Fruit fly (Drosophila melanogaster) whole organism, embryonic: ENCODE measurements around the gene CG9948.
A peak's percentile ranks its signal among the peaks of the same experiment; 100 is the strongest.

Experiments used
- BtbVII ChIP-seq: fragments of 200-800 bp; sonication (Bioruptor generic); optimal IDR thresholded peaks from 3 replicates; lab custom pipeline; 2017; ENCODE audit warnings: missing biosample characterization, mild to moderate bottlenecking, missing genetic modification characterization
- CG12155 ChIP-seq: fragments of 200-800 bp; sonication (Bioruptor generic); optimal IDR thresholded peaks from 3 replicates; lab custom pipeline; 2016; ENCODE audit warnings: missing biosample characterization, missing genetic modification characterization
- CG12299 ChIP-seq: fragments of 200-800 bp; sonication (Bioruptor generic); optimal IDR thresholded peaks from 2 replicates; lab custom pipeline; 2018; ENCODE audit warnings: missing biosample characterization, mild to moderate bottlenecking, missing genetic modification characterization
- CG12659 ChIP-seq: fragments of 200-800 bp; sonication (Bioruptor generic); optimal IDR thresholded peaks from 3 replicates; lab custom pipeline; 2017; ENCODE audit warnings: mild to moderate bottlenecking, missing biosample characterization, missing genetic modification reagents, missing genetic modification characterization
- CG13123 ChIP-seq: fragments of 200-800 bp; sonication (Bioruptor generic); optimal IDR thresholded peaks from 2 replicates; lab custom pipeline; 2016; ENCODE audit warnings: missing biosample characterization, missing genetic modification characterization
- CG13424 ChIP-seq: fragments of 200-800 bp; sonication (Bioruptor generic); optimal IDR thresholded peaks from 2 replicates; lab custom pipeline; 2019; ENCODE audit warnings: missing biosample characterization, mild to moderate bottlenecking, missing genetic modification characterization, moderate library complexity
- CG14860 ChIP-seq: fragments of 200-800 bp; sonication (Bioruptor generic); IDR thresholded peaks from 3 replicates; pipeline ENCODE4 v1.3.6; 2022; ENCODE audit warnings: missing biosample characterization, missing genetic modification characterization; ENCODE audit not compliant: partially characterized antibody
- CG17328 ChIP-seq: fragments of 200-800 bp; sonication (Bioruptor generic); IDR thresholded peaks from 2 replicates; pipeline ENCODE4 v1.3.6; 2022; ENCODE audit warnings: missing biosample characterization, missing genetic modification characterization
- CG17568 ChIP-seq: fragments of 200-800 bp; sonication (Bioruptor generic); optimal IDR thresholded peaks from 2 replicates; lab custom pipeline; 2018; ENCODE audit warnings: missing biosample characterization, mild to moderate bottlenecking, missing genetic modification characterization, moderate library complexity
- CG2678 ChIP-seq: fragments of 200-800 bp; sonication (Bioruptor generic); optimal IDR thresholded peaks from 3 replicates; lab custom pipeline; 2019; ENCODE audit warnings: missing biosample characterization, mild to moderate bottlenecking, missing genetic modification characterization, moderate library complexity
- CG31388 ChIP-seq: fragments of 200-800 bp; sonication (Bioruptor generic); optimal IDR thresholded peaks from 2 replicates; lab custom pipeline; 2016; ENCODE audit warnings: missing biosample characterization, missing genetic modification characterization
- CG3838 ChIP-seq: fragments of 200-800 bp; sonication (Bioruptor generic); optimal IDR thresholded peaks from 3 replicates; lab custom pipeline; 2016; ENCODE audit warnings: missing biosample characterization, missing genetic modification characterization
- CG42726 ChIP-seq: fragments of 200-800 bp; sonication (Bioruptor generic); IDR thresholded peaks from 2 replicates; pipeline ENCODE4 v1.3.6; 2022; ENCODE audit warnings: missing biosample characterization, missing genetic modification characterization; ENCODE audit not compliant: partially characterized antibody
- CG6683 ChIP-seq: fragments of 200-800 bp; sonication (Bioruptor generic); optimal IDR thresholded peaks from 2 replicates; lab custom pipeline; 2017; ENCODE audit warnings: missing biosample characterization, mild to moderate bottlenecking, missing genetic modification characterization, missing genetic modification reagents
- CG7987 ChIP-seq: fragments of 200-800 bp; sonication (Bioruptor generic); optimal IDR thresholded peaks from 2 replicates; lab custom pipeline; 2018; ENCODE audit warnings: missing biosample characterization, mild to moderate bottlenecking, missing genetic modification characterization, moderate library complexity
- CG8765 ChIP-seq: fragments of 200-800 bp; sonication (Bioruptor generic); IDR thresholded peaks from 2 replicates; pipeline ENCODE4 v1.3.6; 2022; ENCODE audit warnings: missing biosample characterization, missing genetic modification characterization
- CG9932 ChIP-seq: fragments of 200-800 bp; sonication (Bioruptor generic); IDR thresholded peaks from 2 replicates; pipeline ENCODE4 v1.3.6; 2022; ENCODE audit warnings: missing biosample characterization, missing genetic modification characterization
- CHES-1-like ChIP-seq: fragments of 200-800 bp; sonication (Bioruptor generic); optimal IDR thresholded peaks from 2 replicates; lab custom pipeline; 2016; ENCODE audit warnings: missing biosample characterization, missing genetic modification characterization
- Chrac-16 ChIP-seq: fragments of 200-800 bp; sonication (Bioruptor generic); optimal IDR thresholded peaks from 3 replicates; lab custom pipeline; 2016; ENCODE audit warnings: missing biosample characterization, missing genetic modification characterization
- CoRest ChIP-seq: fragments of 200-800 bp; sonication (Bioruptor generic); optimal IDR thresholded peaks from 3 replicates; lab custom pipeline; 2018; ENCODE audit warnings: missing biosample characterization, mild to moderate bottlenecking, missing genetic modification characterization, moderate library complexity
- Doc2 ChIP-seq: fragments of 200-800 bp; sonication (Bioruptor generic); IDR thresholded peaks from 2 replicates; pipeline ENCODE4 v1.3.6; 2022; ENCODE audit warnings: missing biosample characterization, missing genetic modification characterization
- Doc3 ChIP-seq: fragments of 200-800 bp; sonication (Bioruptor generic); IDR thresholded peaks from 3 replicates; pipeline ENCODE4 v1.3.6; 2022; ENCODE audit warnings: missing biosample characterization, missing genetic modification characterization; ENCODE audit not compliant: partially characterized antibody
- Drgx ChIP-seq: fragments of 200-800 bp; sonication (Bioruptor generic); IDR thresholded peaks from 2 replicates; pipeline ENCODE4 v1.3.6; 2022; ENCODE audit warnings: missing biosample characterization, missing genetic modification characterization
- H2.0 ChIP-seq: fragments of 200-800 bp; sonication (Bioruptor generic); IDR thresholded peaks from 2 replicates; pipeline ENCODE4 v1.3.6; 2022; ENCODE audit warnings: missing biosample characterization, missing genetic modification characterization
- HHEX ChIP-seq: fragments of 200-800 bp; sonication (Bioruptor generic); optimal IDR thresholded peaks from 3 replicates; lab custom pipeline; 2017; ENCODE audit warnings: missing biosample characterization, mild to moderate bottlenecking, missing genetic modification characterization, missing genetic modification reagents
- HLH54F ChIP-seq: fragments of 200-800 bp; sonication (Bioruptor generic); optimal IDR thresholded peaks from 3 replicates; lab custom pipeline; 2016; ENCODE audit warnings: missing biosample characterization, missing genetic modification characterization
- Hand ChIP-seq: fragments of 200-800 bp; sonication (Bioruptor generic); optimal IDR thresholded peaks from 2 replicates; lab custom pipeline; 2017; ENCODE audit warnings: mild to moderate bottlenecking, missing biosample characterization, missing genetic modification reagents, missing genetic modification characterization
- Hey ChIP-seq: fragments of 200-800 bp; sonication (Bioruptor generic); optimal IDR thresholded peaks from 3 replicates; lab custom pipeline; 2018; ENCODE audit warnings: missing biosample characterization, mild to moderate bottlenecking, missing genetic modification characterization
- HmgZ ChIP-seq: fragments of 200-800 bp; sonication (Bioruptor generic); optimal IDR thresholded peaks from 2 replicates; lab custom pipeline; 2018; ENCODE audit warnings: missing biosample characterization, mild to moderate bottlenecking, missing genetic modification characterization
- Hr3 ChIP-seq: fragments of 200-800 bp; sonication (Bioruptor generic); optimal IDR thresholded peaks from 3 replicates; lab custom pipeline; 2016; ENCODE audit warnings: missing biosample characterization, missing genetic modification characterization
- Mrtf ChIP-seq: fragments of 200-800 bp; sonication (Bioruptor generic); IDR thresholded peaks from 3 replicates; pipeline ENCODE4 v1.3.6; 2022; ENCODE audit warnings: missing biosample characterization, missing genetic modification characterization
- Scr ChIP-seq: fragments of 200-800 bp; sonication (Bioruptor generic); IDR thresholded peaks from 2 replicates; pipeline ENCODE4 v1.3.6; 2022; ENCODE audit warnings: missing biosample characterization, missing genetic modification characterization; ENCODE audit not compliant: partially characterized antibody
- Sry-β ChIP-seq: fragments of 200-800 bp; sonication (Bioruptor generic); optimal IDR thresholded peaks from 2 replicates; lab custom pipeline; 2018; ENCODE audit warnings: missing biosample characterization, mild to moderate bottlenecking, missing genetic modification characterization, moderate library complexity
- Xrp1 ChIP-seq: fragments of 200-800 bp; sonication (Bioruptor generic); IDR thresholded peaks from 2 replicates; pipeline ENCODE4 v1.3.6; 2022; ENCODE audit warnings: missing biosample characterization, missing genetic modification characterization
- ac ChIP-seq: fragments of 200-800 bp; sonication (Bioruptor generic); optimal IDR thresholded peaks from 3 replicates; lab custom pipeline; 2017; ENCODE audit warnings: missing biosample characterization, mild to moderate bottlenecking, missing genetic modification characterization
- bbx ChIP-seq: fragments of 200-800 bp; sonication (Bioruptor generic); IDR thresholded peaks from 2 replicates; pipeline ENCODE4 v1.3.6; 2022; ENCODE audit warnings: missing biosample characterization, missing genetic modification characterization; ENCODE audit not compliant: partially characterized antibody
- cad ChIP-seq: fragments of >200 bp; optimal IDR thresholded peaks from 2 replicates; lab custom pipeline; 2017; ENCODE audit warnings: missing biosample characterization, missing genetic modification characterization
- ci ChIP-seq: fragments of 200-800 bp; sonication (Bioruptor generic); IDR thresholded peaks from 3 replicates; pipeline ENCODE4 v1.3.6; 2022; ENCODE audit warnings: missing biosample characterization, missing genetic modification characterization
- fu2 ChIP-seq: fragments of 200-800 bp; sonication (Bioruptor generic); optimal IDR thresholded peaks from 2 replicates; lab custom pipeline; 2016; ENCODE audit warnings: missing biosample characterization, missing genetic modification characterization
- gcm2 ChIP-seq: fragments of 200-800 bp; sonication (Bioruptor generic); optimal IDR thresholded peaks from 2 replicates; lab custom pipeline; 2016; ENCODE audit warnings: missing biosample characterization, missing genetic modification characterization
- h ChIP-seq: fragments of >200 bp; optimal IDR thresholded peaks from 2 replicates; lab custom pipeline; 2017
- hb ChIP-seq: fragments of 200-800 bp; sonication (Bioruptor generic); IDR thresholded peaks from 3 replicates; pipeline ENCODE4 v1.3.6; 2022; ENCODE audit warnings: missing biosample characterization, missing genetic modification characterization; ENCODE audit not compliant: partially characterized antibody
- jing ChIP-seq: fragments of 200-800 bp; sonication (Bioruptor generic); optimal IDR thresholded peaks from 2 replicates; lab custom pipeline; 2018; ENCODE audit warnings: missing biosample characterization, mild to moderate bottlenecking, missing genetic modification characterization
- pita ChIP-seq: fragments of 200-800 bp; sonication (Bioruptor generic); optimal IDR thresholded peaks from 2 replicates; lab custom pipeline; 2017; ENCODE audit warnings: missing biosample characterization, mild to moderate bottlenecking, missing genetic modification characterization
- pum ChIP-seq: fragments of 200-800 bp; sonication (Bioruptor generic); optimal IDR thresholded peaks from 2 replicates; lab custom pipeline; 2016; ENCODE audit warnings: missing biosample characterization, missing genetic modification characterization
- seq ChIP-seq: fragments of 200-800 bp; sonication (Bioruptor generic); IDR thresholded peaks from 2 replicates; pipeline ENCODE4 v1.3.6; 2022; ENCODE audit warnings: missing biosample characterization, missing genetic modification characterization
- sisA ChIP-seq: fragments of 200-800 bp; sonication (Bioruptor generic); IDR thresholded peaks from 2 replicates; pipeline ENCODE4 v1.3.6; 2022; ENCODE audit warnings: missing biosample characterization, missing genetic modification characterization
- tap ChIP-seq: fragments of 200-800 bp; optimal IDR thresholded peaks from 3 replicates; lab custom pipeline; 2019; ENCODE audit warnings: missing biosample characterization, mild to moderate bottlenecking, missing genetic modification characterization, moderate library complexity
- tin ChIP-seq: fragments of 200-800 bp; sonication (Bioruptor generic); optimal IDR thresholded peaks from 3 replicates; lab custom pipeline; 2016; ENCODE audit warnings: missing biosample characterization, missing genetic modification characterization
- vfl ChIP-seq: fragments of 200-800 bp; sonication (Bioruptor generic); optimal IDR thresholded peaks from 2 replicates; lab custom pipeline; 2016; ENCODE audit warnings: missing biosample characterization, missing genetic modification characterization

Gene CG9948

dm6 chr3L:6963792-6964487, 8.1 kb downstream of the CG9948 start (continued):
- peak; percentile 69 for TF ChIP-seq CG13123 (GFP tag; lab: Kevin White, UChicago)
- peak; percentile 73 for TF ChIP-seq BtbVII (GFP tag; lab: Kevin White, UChicago)
- no peak for TF ChIP-seq Doc2 (GFP tag; lab: Robert Waterston, UW)
- peak; percentile 76 for TF ChIP-seq CG17568 (GFP tag; lab: Kevin White, UChicago)
- TF ChIP-seq CG8765 (GFP tag; lab: Robert Waterston, UW) = no peak
- peak; percentile 68 for TF ChIP-seq CG12299 (tag; lab: Kevin White, UChicago)
- peak; percentile 91 for TF ChIP-seq Xrp1 (GFP tag; lab: Robert Waterston, UW)
- TF ChIP-seq Hey (tag; lab: Kevin White, UChicago) = no peak
- peak; percentile 80 for TF ChIP-seq tap (tag; lab: Kevin White, UChicago)
- TF ChIP-seq CHES-1-like (GFP tag; lab: Kevin White, UChicago) = peak; percentile 76
- TF ChIP-seq CG2678 (tag; lab: Kevin White, UChicago) = peak; percentile 89
- TF ChIP-seq CG12659 (GFP tag; lab: Kevin White, UChicago) = peak; percentile 76
- TF ChIP-seq Hr3 (GFP tag; lab: Kevin White, UChicago) = peak; percentile 81
- peak; percentile 63 for TF ChIP-seq CG9932 (GFP tag; lab: Robert Waterston, UW)
- peak; percentile 83 for TF ChIP-seq HmgZ (tag; lab: Kevin White, UChicago)
- peak; percentile 80 for TF ChIP-seq tin
- TF ChIP-seq CG12155 (GFP tag; lab: Kevin White, UChicago) = peak; percentile 79
- no peak for TF ChIP-seq pita (GFP tag; lab: Kevin White, UChicago)
- TF ChIP-seq CG7987 (GFP tag; lab: Kevin White, UChicago) = peak; percentile 14
- TF ChIP-seq h (lab: Kevin White, UChicago) = no peak
- peak; percentile 56 for TF ChIP-seq vfl (GFP tag; lab: Kevin White, UChicago)
- peak; percentile 82 for TF ChIP-seq ci
- peak; percentile 63 for TF ChIP-seq CG17328 (GFP tag; lab: Robert Waterston, UW)
- peak; percentile 42 for TF ChIP-seq CG3838
- peak; percentile 67 for TF ChIP-seq H2.0
- peak; percentile 69 for TF ChIP-seq seq (GFP tag; lab: Robert Waterston, UW)
- TF ChIP-seq Mrtf = peak; percentile 77
- TF ChIP-seq sisA (GFP tag; lab: Robert Waterston, UW) = peak; percentile 72
- no peak for TF ChIP-seq hb (GFP tag; lab: Robert Waterston, UW)
- peak; percentile 70 for TF ChIP-seq Drgx (GFP tag; lab: Robert Waterston, UW)
- TF ChIP-seq ac (GFP tag; lab: Kevin White, UChicago) = peak; percentile 37
- TF ChIP-seq fu2 (GFP tag; lab: Kevin White, UChicago) = peak; percentile 55
- TF ChIP-seq pum (GFP tag; lab: Kevin White, UChicago) = peak; percentile 70
- peak; percentile 34 for TF ChIP-seq Sry-β (GFP tag; lab: Kevin White, UChicago)
- TF ChIP-seq Scr = no peak
- peak; percentile 59 for TF ChIP-seq gcm2 (GFP tag; lab: Kevin White, UChicago)
- TF ChIP-seq CG13424 (tag; lab: Kevin White, UChicago) = peak; percentile 83
- no peak for TF ChIP-seq CG14860 (GFP tag; lab: Robert Waterston, UW)
- no peak for TF ChIP-seq CG42726 (GFP tag; lab: Robert Waterston, UW)
- peak; percentile 82 for TF ChIP-seq HHEX (GFP tag; lab: Kevin White, UChicago)
- peak; percentile 27 for TF ChIP-seq Hand (GFP tag; lab: Kevin White, UChicago)
- peak; percentile 13 for TF ChIP-seq CG31388 (GFP tag; lab: Kevin White, UChicago)
- no peak for TF ChIP-seq bbx (GFP tag; lab: Robert Waterston, UW)
- peak; percentile 87 for TF ChIP-seq Chrac-16 (GFP tag; lab: Kevin White, UChicago)
- peak; percentile 75 for TF ChIP-seq HLH54F
- peak; percentile 88 for TF ChIP-seq CoRest
- TF ChIP-seq CG6683 (GFP tag; lab: Kevin White, UChicago) = peak; percentile 68
- TF ChIP-seq cad (GFP tag; lab: Kevin White, UChicago) = no peak
- TF ChIP-seq jing = peak; percentile 75
- no peak for TF ChIP-seq Doc3 (GFP tag; lab: Robert Waterston, UW)
